Fruit fly (Drosophila melanogaster) whole organism, embryonic: ENCODE results near the gene cu.
A peak's percentile ranks its signal among the peaks of the same experiment; 100 is the strongest.

ENCODE experiments used
- Asciz ChIP-seq: fragments of 200-800 bp; sonication (Bioruptor generic); optimal IDR thresholded peaks from 2 replicates; lab custom pipeline; 2017; ENCODE audit warnings: missing biosample characterization, mild to moderate bottlenecking, missing genetic modification characterization, missing genetic modification reagents
- CG10543 ChIP-seq: fragments of 200-800 bp; sonication (Bioruptor generic); optimal IDR thresholded peaks from 3 replicates; lab custom pipeline; 2017; ENCODE audit warnings: missing biosample characterization, mild to moderate bottlenecking, missing genetic modification characterization, moderate library complexity
- CG10979 ChIP-seq: fragments of 200-800 bp; sonication (Bioruptor generic); optimal IDR thresholded peaks from 2 replicates; lab custom pipeline; 2018; ENCODE audit warnings: missing biosample characterization, mild to moderate bottlenecking, missing genetic modification characterization, moderate library complexity
- CG12391 ChIP-seq: fragments of 200-800 bp; sonication (Bioruptor generic); optimal IDR thresholded peaks from 3 replicates; lab custom pipeline; 2018; ENCODE audit warnings: missing biosample characterization, mild to moderate bottlenecking, missing genetic modification characterization, moderate library complexity
- CG12744 ChIP-seq: fragments of 200-800 bp; sonication (Bioruptor generic); optimal IDR thresholded peaks from 2 replicates; lab custom pipeline; 2016; ENCODE audit warnings: missing biosample characterization, missing genetic modification characterization
- CG12942 ChIP-seq: fragments of 200-800 bp; sonication (Bioruptor generic); optimal IDR thresholded peaks from 3 replicates; lab custom pipeline; 2016; ENCODE audit warnings: missing biosample characterization, missing genetic modification characterization
- CG15514 ChIP-seq: fragments of 200-800 bp; sonication (Bioruptor generic); optimal IDR thresholded peaks from 3 replicates; lab custom pipeline; 2017; ENCODE audit warnings: missing biosample characterization, missing genetic modification characterization, mild to moderate bottlenecking, moderate library complexity, missing genetic modification reagents
- CG16779 ChIP-seq: fragments of 200-800 bp; sonication (Bioruptor generic); IDR thresholded peaks from 2 replicates; pipeline ENCODE4 v1.3.6; 2022; ENCODE audit warnings: missing biosample characterization, missing genetic modification characterization
- CG17612 ChIP-seq: fragments of 200-800 bp; sonication (Bioruptor generic); IDR thresholded peaks from 2 replicates; pipeline ENCODE4 v1.3.6; 2022; ENCODE audit warnings: missing biosample characterization, missing genetic modification characterization
- CG18262 ChIP-seq: fragments of 200-800 bp; optimal IDR thresholded peaks from 3 replicates; lab custom pipeline; 2019; ENCODE audit warnings: missing biosample characterization, mild to moderate bottlenecking, missing genetic modification characterization, moderate library complexity
- CG2889 ChIP-seq: fragments of 200-800 bp; sonication (Bioruptor generic); IDR thresholded peaks from 3 replicates; pipeline ENCODE4 v1.3.6; 2022; ENCODE audit warnings: missing biosample characterization, missing genetic modification characterization
- CG30020 ChIP-seq: fragments of 200-800 bp; optimal IDR thresholded peaks from 2 replicates; lab custom pipeline; 2019; ENCODE audit warnings: missing biosample characterization, mild to moderate bottlenecking, missing genetic modification characterization, moderate library complexity
- CG30403 ChIP-seq: fragments of 200-800 bp; sonication (Bioruptor generic); optimal IDR thresholded peaks from 3 replicates; lab custom pipeline; 2016; ENCODE audit warnings: missing biosample characterization, missing genetic modification characterization
- CG31224 ChIP-seq: fragments of 200-800 bp; sonication (Bioruptor generic); IDR thresholded peaks from 2 replicates; pipeline ENCODE4 v1.3.6; 2022; ENCODE audit warnings: missing biosample characterization, missing genetic modification characterization
- CG32767 ChIP-seq: fragments of 200-800 bp; sonication (Bioruptor generic); IDR thresholded peaks from 2 replicates; pipeline ENCODE4 v1.3.6; 2022; ENCODE audit warnings: missing biosample characterization, missing genetic modification characterization
- CG3407 ChIP-seq: fragments of 200-800 bp; sonication (Bioruptor generic); optimal IDR thresholded peaks from 2 replicates; lab custom pipeline; 2018; ENCODE audit warnings: missing biosample characterization, mild to moderate bottlenecking, missing genetic modification characterization
- CG34376 ChIP-seq: fragments of 200-800 bp; sonication (Bioruptor generic); optimal IDR thresholded peaks from 2 replicates; lab custom pipeline; 2018; ENCODE audit warnings: missing biosample characterization, mild to moderate bottlenecking, missing genetic modification characterization
- CG4424 ChIP-seq: fragments of 200-800 bp; sonication (Bioruptor generic); optimal IDR thresholded peaks from 3 replicates; lab custom pipeline; 2016; ENCODE audit warnings: missing biosample characterization, missing genetic modification characterization
- CG4820 ChIP-seq: fragments of 200-800 bp; sonication (Bioruptor generic); optimal IDR thresholded peaks from 3 replicates; lab custom pipeline; 2016; ENCODE audit warnings: missing biosample characterization, missing genetic modification characterization
- CG6689 ChIP-seq: fragments of 200-800 bp; sonication (Bioruptor generic); IDR thresholded peaks from 2 replicates; pipeline ENCODE4 v1.3.6; 2022; ENCODE audit warnings: missing biosample characterization, missing genetic modification characterization
- CG7271 ChIP-seq: fragments of 200-800 bp; sonication (Bioruptor generic); optimal IDR thresholded peaks from 2 replicates; lab custom pipeline; 2018; ENCODE audit warnings: missing biosample characterization, mild to moderate bottlenecking, missing genetic modification characterization, moderate library complexity
- CG7556 ChIP-seq: fragments of 200-800 bp; sonication (Bioruptor generic); optimal IDR thresholded peaks from 2 replicates; lab custom pipeline; 2017; ENCODE audit warnings: missing biosample characterization, mild to moderate bottlenecking, missing genetic modification characterization
- CG8089 ChIP-seq: fragments of 200-800 bp; sonication (Bioruptor generic); optimal IDR thresholded peaks from 3 replicates; lab custom pipeline; 2016; ENCODE audit warnings: missing biosample characterization, missing genetic modification characterization
- CG9437 ChIP-seq: fragments of 200-800 bp; sonication (Bioruptor generic); optimal IDR thresholded peaks from 2 replicates; lab custom pipeline; 2018; ENCODE audit warnings: missing biosample characterization, mild to moderate bottlenecking, missing genetic modification characterization
- CG9932 ChIP-seq: fragments of 200-800 bp; sonication (Bioruptor generic); IDR thresholded peaks from 2 replicates; pipeline ENCODE4 v1.3.6; 2022; ENCODE audit warnings: missing biosample characterization, missing genetic modification characterization
- Dfd ChIP-seq, 2 experiments: fragments of >200 bp; optimal IDR thresholded peaks; 2 replicates each; lab custom pipeline; 2017; ENCODE audit warnings: missing biosample characterization in 2 of 2, missing genetic modification characterization in 2 of 2
- HLH4C ChIP-seq: fragments of 200-800 bp; sonication (Bioruptor generic); IDR thresholded peaks from 3 replicates; pipeline ENCODE4 v1.3.6; 2022; ENCODE audit warnings: missing biosample characterization, missing genetic modification characterization; ENCODE audit not compliant: partially characterized antibody
- Hr51 ChIP-seq, 2 experiments: fragments of 200-800 bp; sonication (Bioruptor generic); optimal IDR thresholded peaks; 2 replicates in 1 of 2; 3 replicates in 1 of 2; lab custom pipeline; 2016 to 2018; ENCODE audit warnings: missing biosample characterization in 2 of 2, missing genetic modification characterization in 2 of 2, mild to moderate bottlenecking in 1 of 2, moderate library complexity in 1 of 2
- Lhr ChIP-seq: fragments of 200-800 bp; sonication (Bioruptor generic); optimal IDR thresholded peaks from 3 replicates; lab custom pipeline; 2017; ENCODE audit warnings: mild to moderate bottlenecking, missing biosample characterization, missing genetic modification reagents, missing genetic modification characterization
- MBD-R2 ChIP-seq: fragments of 200-800 bp; sonication (Bioruptor generic); IDR thresholded peaks from 2 replicates; pipeline ENCODE4 v1.3.6; 2022; ENCODE audit warnings: missing biosample characterization, missing genetic modification characterization
- Mad ChIP-seq: fragments of 200-800 bp; sonication (Bioruptor generic); optimal IDR thresholded peaks from 2 replicates; lab custom pipeline; 2016; ENCODE audit warnings: missing biosample characterization, missing genetic modification characterization
- Oli ChIP-seq: fragments of 200-800 bp; sonication (Bioruptor generic); optimal IDR thresholded peaks from 2 replicates; lab custom pipeline; 2018; ENCODE audit warnings: missing biosample characterization, mild to moderate bottlenecking, missing genetic modification characterization, moderate library complexity
- Rx ChIP-seq: fragments of 200-800 bp; sonication (Bioruptor generic); IDR thresholded peaks from 2 replicates; pipeline ENCODE4 v1.3.6; 2022; ENCODE audit warnings: missing biosample characterization, missing genetic modification characterization
- Spps ChIP-seq: fragments of 200-800 bp; sonication (Bioruptor generic); optimal IDR thresholded peaks from 2 replicates; lab custom pipeline; 2018; ENCODE audit warnings: missing biosample characterization, mild to moderate bottlenecking, missing genetic modification characterization
- ab ChIP-seq: fragments of 200-800 bp; sonication (Bioruptor generic); optimal IDR thresholded peaks from 2 replicates; lab custom pipeline; 2016; ENCODE audit warnings: missing biosample characterization, missing genetic modification characterization
- ash1 ChIP-seq: fragments of 200-800 bp; sonication (Bioruptor generic); optimal IDR thresholded peaks from 2 replicates; lab custom pipeline; 2018; ENCODE audit warnings: missing biosample characterization, mild to moderate bottlenecking, missing genetic modification characterization
- ato ChIP-seq: fragments of 200-800 bp; sonication (Bioruptor generic); IDR thresholded peaks from 2 replicates; pipeline ENCODE4 v1.3.6; 2022; ENCODE audit warnings: missing biosample characterization, missing genetic modification characterization; ENCODE audit not compliant: partially characterized antibody
- bbx ChIP-seq: fragments of 200-800 bp; sonication (Bioruptor generic); IDR thresholded peaks from 2 replicates; pipeline ENCODE4 v1.3.6; 2022; ENCODE audit warnings: missing biosample characterization, missing genetic modification characterization; ENCODE audit not compliant: partially characterized antibody
- chinmo ChIP-seq: fragments of 200-800 bp; sonication (Bioruptor generic); IDR thresholded peaks from 4 replicates; pipeline ENCODE4 v1.3.6; 2022; ENCODE audit warnings: missing biosample characterization, missing genetic modification characterization; ENCODE audit not compliant: partially characterized antibody
- ci ChIP-seq: fragments of 200-800 bp; sonication (Bioruptor generic); IDR thresholded peaks from 3 replicates; pipeline ENCODE4 v1.3.6; 2022; ENCODE audit warnings: missing biosample characterization, missing genetic modification characterization
- croc ChIP-seq: fragments of 200-800 bp; sonication (Bioruptor generic); conservative IDR thresholded peaks from 3 replicates; pipeline ENCODE4 v1.3.6; 2022; ENCODE audit warnings: missing biosample characterization, missing genetic modification characterization
- ham ChIP-seq: fragments of 200-800 bp; sonication (Bioruptor generic); IDR thresholded peaks from 2 replicates; pipeline ENCODE4 v1.3.6; 2022; ENCODE audit warnings: missing biosample characterization, missing genetic modification characterization
- inv ChIP-seq: fragments of 200-800 bp; sonication (Bioruptor generic); IDR thresholded peaks from 2 replicates; pipeline ENCODE4 v1.3.6; 2022; ENCODE audit warnings: missing biosample characterization, missing genetic modification characterization; ENCODE audit not compliant: partially characterized antibody
- jigr1 ChIP-seq: fragments of 200-800 bp; sonication (Bioruptor generic); IDR thresholded peaks from 3 replicates; pipeline ENCODE4 v1.3.6; 2022; ENCODE audit warnings: missing biosample characterization, missing genetic modification characterization
- lab ChIP-seq: fragments of 200-800 bp; sonication (Bioruptor generic); optimal IDR thresholded peaks from 3 replicates; lab custom pipeline; 2017; ENCODE audit warnings: missing biosample characterization, missing genetic modification characterization, mild to moderate bottlenecking, moderate library complexity, missing genetic modification reagents
- pho ChIP-seq: fragments of 200-800 bp; sonication (Bioruptor generic); optimal IDR thresholded peaks from 2 replicates; lab custom pipeline; 2016; ENCODE audit warnings: missing biosample characterization, missing genetic modification characterization
- psq ChIP-seq: fragments of 200-800 bp; sonication (Bioruptor generic); optimal IDR thresholded peaks from 2 replicates; lab custom pipeline; 2017; ENCODE audit warnings: missing biosample characterization, missing genetic modification characterization
- row ChIP-seq: fragments of 200-800 bp; sonication (Bioruptor generic); IDR thresholded peaks from 3 replicates; pipeline ENCODE4 v1.3.6; 2022; ENCODE audit warnings: missing biosample characterization, missing genetic modification characterization
- tna ChIP-seq: fragments of 200-800 bp; sonication (Bioruptor generic); IDR thresholded peaks from 2 replicates; pipeline ENCODE4 v1.3.6; 2022; ENCODE audit warnings: missing biosample characterization, missing genetic modification characterization; ENCODE audit not compliant: partially characterized antibody
- vvl ChIP-seq: fragments of 200-800 bp; sonication (Bioruptor generic); IDR thresholded peaks from 2 replicates; pipeline ENCODE4 v1.3.6; 2022; ENCODE audit warnings: missing biosample characterization, missing genetic modification characterization

Gene cu

dm6 chr3R:11198062-11198472, 675 bp downstream of the cu start (continued):
- TF ChIP-seq CG12744 (GFP tag; lab: Kevin White, UChicago) (no peak), Oli (no peak), CG8089 (GFP tag; lab: Kevin White, UChicago) (no peak), CG30403 (GFP tag; lab: Kevin White, UChicago) (no peak), jigr1 (GFP tag; lab: Robert Waterston, UW) (no peak), CG34376 (GFP tag; lab: Kevin White, UChicago) (peak; percentile 36), CG9932 (GFP tag; lab: Robert Waterston, UW) (no peak), CG7271 (tag; lab: Kevin White, UChicago) (no peak), CG9437 (GFP tag; lab: Kevin White, UChicago) (no peak), Spps (tag; lab: Kevin White, UChicago) (no peak), CG4424 (GFP tag; lab: Kevin White, UChicago) (no peak), ash1 (GFP tag; lab: Kevin White, UChicago) (no peak), vvl (GFP tag; lab: Robert Waterston, UW) (peak; percentile 46; the same call in 1 of the 2 replicates), psq (GFP tag; lab: Kevin White, UChicago) (no peak), Asciz (GFP tag; lab: Kevin White, UChicago) (peak; percentile 15), CG31224 (GFP tag; lab: Robert Waterston, UW) (no peak), CG18262 (peak; percentile 92), HLH4C (GFP tag; lab: Robert Waterston, UW) (0 out of 3 replicates have a peak, but pooled peaks have one; percentile 12), tna (peak; percentile 13; the same call in 1 of the 2 replicates), MBD-R2 (GFP tag; lab: Robert Waterston, UW) (peak; percentile 21; the same call in 1 of the 2 replicates), bbx (peak; percentile 41; the same call in 1 of the 2 replicates), chinmo (GFP tag; lab: Robert Waterston, UW) (peak; percentile 87; the same call in 1 of the 4 replicates), Lhr (GFP tag; lab: Kevin White, UChicago) (no peak), Mad (GFP tag; lab: Kevin White, UChicago) (no peak), CG3407 (GFP tag; lab: Kevin White, UChicago) (no peak), inv (GFP tag; lab: Robert Waterston, UW) (no peak), ham (GFP tag; lab: Robert Waterston, UW) (no peak), CG10979 (tag; lab: Kevin White, UChicago) (no peak), ci (peak; percentile 60; the same call in 2 of the 3 replicates), CG7556 (GFP tag; lab: Kevin White, UChicago) (no peak), Dfd (GFP tag; optimal IDR thresholded peaks at IDR 0.05; lab: Kevin White, UChicago) (no peak), ab (GFP tag; lab: Kevin White, UChicago) (no peak), row (GFP tag; lab: Robert Waterston, UW) (peak; percentile 70), CG6689 (GFP tag; lab: Robert Waterston, UW) (no peak), CG17612 (no peak), CG2889 (GFP tag; lab: Robert Waterston, UW) (no peak), lab (GFP tag; lab: Kevin White, UChicago) (peak; percentile 45), CG4820 (GFP tag; lab: Kevin White, UChicago) (no peak), CG12391 (no peak), pho (GFP tag; lab: Kevin White, UChicago) (no peak), CG30020 (tag; lab: Kevin White, UChicago) (no peak), CG32767 (GFP tag; lab: Robert Waterston, UW) (no peak), Hr51 (GFP tag; optimal IDR thresholded peaks at IDR 0.05; lab: Kevin White, UChicago) (no peak), CG15514 (GFP tag; lab: Kevin White, UChicago) (peak; percentile 11), Rx (GFP tag; lab: Robert Waterston, UW) (no peak), CG10543 (GFP tag; lab: Kevin White, UChicago) (peak; percentile 54), CG16779 (GFP tag; lab: Robert Waterston, UW) (0 out of 2 replicates have a peak, but pooled peaks have one; percentile 14), croc (no peak), ato (no peak), CG12942 (no peak)
